Worm (Caenorhabditis elegans) whole organism, young adult: ENCODE data around the gene str-217.

Source experiments
- ZK185.1 ChIP-seq: sonication (generic microtip); optimal IDR thresholded peaks from 2 replicates; lab custom pipeline; 2016; ENCODE audit warnings: mild to moderate bottlenecking, missing genetic modification characterization, missing compliant biosample characterization; ENCODE audit not compliant: poor library complexity, severe bottlenecking
- ama-1 ChIP-seq, 3 experiments: fragments of 150-350 bp in 1 of 3; sonication (generic microtip) in 2 of 3; optimal IDR thresholded peaks; 2 replicates each; lab custom pipeline; 2014 to 2018; ENCODE audit warnings: missing biosample characterization in 2 of 3, missing genetic modification characterization in 2 of 3, missing genetic modification reagents in 2 of 3
- athp-1 ChIP-seq: sonication (generic microtip); optimal IDR thresholded peaks from 2 replicates; lab custom pipeline; 2017; ENCODE audit warnings: mild to moderate bottlenecking, missing genetic modification characterization, missing compliant biosample characterization
- ceh-79 ChIP-seq: sonication (generic microtip); optimal IDR thresholded peaks from 2 replicates; lab custom pipeline; 2017; ENCODE audit warnings: mild to moderate bottlenecking, missing genetic modification characterization, missing compliant biosample characterization
- fkh-3 ChIP-seq: sonication (generic microtip); optimal IDR thresholded peaks from 2 replicates; lab custom pipeline; 2016; ENCODE audit warnings: mild to moderate bottlenecking, missing genetic modification characterization, missing compliant biosample characterization
- madf-10 ChIP-seq: sonication (generic microtip); optimal IDR thresholded peaks from 2 replicates; lab custom pipeline; 2016; ENCODE audit warnings: mild to moderate bottlenecking, missing genetic modification characterization, missing compliant biosample characterization
- nfya-2 ChIP-seq: fragments of 200-800 bp; sonication (Bioruptor generic); IDR thresholded peaks from 2 replicates; pipeline ENCODE4 v1.3.6; 2022; ENCODE audit warnings: missing genetic modification reagents, missing genetic modification characterization, missing compliant biosample characterization
- pbrm-1 ChIP-seq: fragments of 200-800 bp; sonication (Bioruptor generic); IDR thresholded peaks from 2 replicates; pipeline ENCODE4 v1.3.6; 2022; ENCODE audit warnings: missing genetic modification reagents, missing genetic modification characterization, missing compliant biosample characterization
- rcor-1 ChIP-seq: fragments of 200-800 bp; sonication (Bioruptor generic); IDR thresholded peaks from 2 replicates; pipeline ENCODE4 v1.3.6; 2022; ENCODE audit warnings: missing genetic modification reagents, missing genetic modification characterization, missing compliant biosample characterization
- sea-2 ChIP-seq: fragments of 200-800 bp; sonication (Bioruptor generic); IDR thresholded peaks from 2 replicates; pipeline ENCODE4 v1.3.6; 2022; ENCODE audit warnings: missing genetic modification characterization, missing compliant biosample characterization
- zim-3 ChIP-seq: sonication (generic microtip); optimal IDR thresholded peaks from 2 replicates; lab custom pipeline; 2017; ENCODE audit warnings: mild to moderate bottlenecking, missing genetic modification characterization, moderate library complexity, missing compliant biosample characterization
- ztf-26 ChIP-seq: sonication (generic microtip); optimal IDR thresholded peaks from 2 replicates; lab custom pipeline; 2017; ENCODE audit warnings: missing genetic modification characterization, missing compliant biosample characterization

ce11 chrV:16973338-16973737 is 26.8 kb downstream of the str-217 start:
- TF ChIP-seq athp-1 (no peak), zim-3 (tag; lab: Kevin White, UChicago) (no peak), ama-1 (optimal IDR thresholded peaks at IDR 0.05; lab: Kevin White, UChicago) (no peak), ama-1 (GFP tag; optimal IDR thresholded peaks at IDR 0.05; lab: Kevin White, UChicago) (no peak), nfya-2 (no peak), madf-10 (tag; lab: Kevin White, UChicago) (no peak), pbrm-1 (GFP tag; lab: Robert Waterston, UW) (no peak), rcor-1 (no peak), fkh-3 (tag; lab: Kevin White, UChicago) (no peak), ZK185.1 (tag; lab: Kevin White, UChicago) (no peak), ztf-26 (no peak), ceh-79 (no peak), sea-2 (GFP tag; lab: Robert Waterston, UW) (no peak)
